Worm (Caenorhabditis elegans): ENCODE measurements around the gene str-135.
A peak's percentile ranks its signal among the peaks of the same experiment; 100 is the strongest.

Gene str-135

DNA sequence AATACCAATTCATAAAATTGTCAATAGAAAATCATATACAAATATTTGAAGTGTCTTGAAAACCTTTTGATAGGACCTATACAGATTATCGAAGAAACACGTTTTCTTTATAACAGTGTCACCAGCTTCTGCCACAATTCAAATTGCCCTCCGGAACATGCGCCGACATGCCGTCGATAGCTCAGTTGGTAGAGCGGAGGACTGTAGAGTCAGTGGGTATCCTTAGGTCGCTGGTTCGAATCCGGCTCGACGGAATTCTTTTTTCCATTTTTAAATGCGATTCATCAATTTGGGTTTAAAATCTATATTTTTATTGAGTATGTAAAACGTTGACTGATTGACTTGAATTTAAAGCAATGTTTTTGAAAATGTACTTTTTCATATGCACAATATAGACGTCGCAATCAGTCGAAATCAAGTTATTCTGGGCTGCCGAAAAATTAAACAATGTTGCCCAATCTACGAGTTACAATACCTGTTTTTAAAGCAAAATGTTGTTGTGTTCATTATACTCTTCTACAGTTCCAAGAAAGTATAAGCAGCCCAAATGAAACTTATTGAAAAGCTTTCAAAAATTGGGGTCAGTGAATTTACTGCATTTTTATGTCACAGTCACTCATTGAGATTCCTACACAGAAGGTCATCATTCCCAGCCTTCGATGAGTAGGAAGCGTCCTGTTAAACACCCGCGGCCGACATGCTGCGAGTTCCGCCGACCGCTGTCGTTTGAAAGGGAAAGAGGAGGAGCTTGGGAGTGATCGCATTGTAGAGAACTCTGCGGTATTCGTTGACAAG, 33.2 kb downstream of the str-135 start (continued):
- TF ChIP-seq Y53G8AR.9 (GFP tag; conservative IDR thresholded peaks at IDR 0.05) = peak; percentile 82
- TF ChIP-seq Y56A3A.18 (GFP tag; IDR thresholded peaks at IDR 0.05) = peak; percentile 77
- peak; percentile 96 for TF ChIP-seq F49E8.2 (tag; optimal IDR thresholded peaks at IDR 0.05; ENCODE audit: insufficient read depth)
- TF ChIP-seq ceh-58 (GFP tag; IDR thresholded peaks at IDR 0.05) = no peak
- peak; percentile 84 for TF ChIP-seq B0336.3 (GFP tag; IDR thresholded peaks at IDR 0.05)
- TF ChIP-seq attf-3 (GFP tag; conservative IDR thresholded peaks at IDR 0.05) = 0 out of 2 replicates have a peak, but pooled peaks have one; percentile 31
- TF ChIP-seq sdz-38 (tag; optimal IDR thresholded peaks at IDR 0.05) = no peak
- no peak for TF ChIP-seq zfh-2 (GFP tag; conservative IDR thresholded peaks at IDR 0.05)
- peak; percentile 53 for TF ChIP-seq madf-8 (GFP tag; conservative IDR thresholded peaks at IDR 0.05)
- peak; percentile 88 for TF ChIP-seq tbp1 (GFP tag; optimal IDR thresholded peaks at IDR 0.05)
- peak; percentile 86 for TF ChIP-seq F23B12.7 (tag; optimal IDR thresholded peaks at IDR 0.05; ENCODE audit: insufficient read depth)
- TF ChIP-seq rcor-1 (GFP tag; IDR thresholded peaks at IDR 0.05) = peak; percentile 90
- peak; percentile 39 for TF ChIP-seq madf-10 (tag; optimal IDR thresholded peaks at IDR 0.05)
- peak; percentile 97 for TF ChIP-seq snpc-1.3 (tag; optimal IDR thresholded peaks at IDR 0.05; ENCODE audit: insufficient read depth)
- peak; percentile 99 for TF ChIP-seq snpc-1.1 (tag; optimal IDR thresholded peaks at IDR 0.05; ENCODE audit: insufficient read depth)
- no peak for TF ChIP-seq F57C9.4 (tag; optimal IDR thresholded peaks at IDR 0.05)
- TF ChIP-seq mxl-1 (tag; optimal IDR thresholded peaks at IDR 0.05) = peak; percentile 42
- TF ChIP-seq nfyb-1 (GFP tag; IDR thresholded peaks at IDR 0.05) = peak; percentile 64; the same call in 1 of the 2 replicates
- no peak for TF ChIP-seq ccch-3 (GFP tag; optimal IDR thresholded peaks at IDR 0.05)
- TF ChIP-seq ztf-6 (GFP tag; IDR thresholded peaks at IDR 0.05) = no peak
- no peak for TF ChIP-seq madf-3 (GFP tag; IDR thresholded peaks at IDR 0.05)
- TF ChIP-seq hrde-1 (tag; optimal IDR thresholded peaks at IDR 0.05; ENCODE audit: borderline replicate concordance) = peak; percentile 90
- TF ChIP-seq hsf-1 (GFP tag; IDR thresholded peaks at IDR 0.05) = peak; percentile 91
- peak; percentile 72 for TF ChIP-seq unc-130 (GFP tag; optimal IDR thresholded peaks at IDR 0.05)
- no peak for TF ChIP-seq let-607 (tag; optimal IDR thresholded peaks at IDR 0.05)
- peak; percentile 60; the same call in 1 of the 2 replicates for TF ChIP-seq ceh-100 (GFP tag; IDR thresholded peaks at IDR 0.05)
- no peak for TF ChIP-seq F10E7.11 (tag; optimal IDR thresholded peaks at IDR 0.05)
- TF ChIP-seq ZK185.1 (tag; optimal IDR thresholded peaks at IDR 0.05; ENCODE audit: poor library complexity, severe bottlenecking) = peak; percentile 39
- TF ChIP-seq madf-6 (GFP tag; IDR thresholded peaks at IDR 0.05) = peak; percentile 89
- TF ChIP-seq C17E4.6 (GFP tag; IDR thresholded peaks at IDR 0.05) = peak; percentile 70
- peak; percentile 75 for TF ChIP-seq mcd-1 (GFP tag; IDR thresholded peaks at IDR 0.05)
- TF ChIP-seq ceh-40 (GFP tag; IDR thresholded peaks at IDR 0.05) = no peak
- peak; percentile 90 for TF ChIP-seq hmg-1.2 (GFP tag; IDR thresholded peaks at IDR 0.05)
- no peak for TF ChIP-seq nhr-179 (tag; optimal IDR thresholded peaks at IDR 0.05)
- no peak for TF ChIP-seq Y53F4B.3 (GFP tag; IDR thresholded peaks at IDR 0.05)
- peak; percentile 64 for TF ChIP-seq F33H1.4 (GFP tag; IDR thresholded peaks at IDR 0.05)
- TF ChIP-seq hmg-20 (GFP tag; IDR thresholded peaks at IDR 0.05) = peak; percentile 83
- TF ChIP-seq tbx-9 (tag; optimal IDR thresholded peaks at IDR 0.05; ENCODE audit: borderline replicate concordance) = no peak
- no peak for TF ChIP-seq lin-26 (GFP tag; IDR thresholded peaks at IDR 0.05)
- no peak for TF ChIP-seq ceh-79 (tag; optimal IDR thresholded peaks at IDR 0.05)
- no peak for TF ChIP-seq F39B2.1 (GFP tag; IDR thresholded peaks at IDR 0.05)
- TF ChIP-seq mel-28 (tag; optimal IDR thresholded peaks at IDR 0.05; ENCODE audit: borderline replicate concordance) = no peak
- TF ChIP-seq somi-1 (GFP tag; optimal IDR thresholded peaks at IDR 0.05) = peak; percentile 11
- peak; percentile 61 for TF ChIP-seq ztf-18 (tag; optimal IDR thresholded peaks at IDR 0.05)
- 0 out of 2 replicates have a peak, but pooled peaks have one; percentile 24 for TF ChIP-seq ceh-91 (GFP tag; IDR thresholded peaks at IDR 0.05)
- TF ChIP-seq dpl-1 (GFP tag; optimal IDR thresholded peaks at IDR 0.05) = no peak

Measured in whole organism, young adult.